Fruit fly (Drosophila melanogaster): ENCODE results near the gene Spase25.

- TF ChIP-seq Dll (optimal IDR thresholded peaks at IDR 0.05) (no peak), EcR (GFP tag; optimal IDR thresholded peaks at IDR 0.05) (no peak), CG8478 (optimal IDR thresholded peaks at IDR 0.05) (no peak), psq (optimal IDR thresholded peaks at IDR 0.05) (no peak)
Measured at dm6 chrX:11492205-11492604, 7.2 kb downstream of the Spase25 start.
